Worm (Caenorhabditis elegans) whole organism, L2 larva: ENCODE results near the gene hmit-1.3.

ENCODE experiments used
- F13H6.1 ChIP-seq: sonication (generic microtip); optimal IDR thresholded peaks from 2 replicates; lab custom pipeline; 2016; ENCODE audit warnings: missing genetic modification characterization, missing compliant biosample characterization
- ZK546.5 ChIP-seq: sonication (generic microtip); optimal IDR thresholded peaks from 2 replicates; lab custom pipeline; 2017; ENCODE audit warnings: missing biosample characterization, missing genetic modification characterization
- egl-27 ChIP-seq: sonication (generic microtip); optimal IDR thresholded peaks from 3 replicates; lab custom pipeline; 2017; ENCODE audit warnings: missing biosample characterization, missing genetic modification reagents, missing genetic modification characterization
- elt-3 ChIP-seq: sonication (generic microtip); optimal IDR thresholded peaks from 2 replicates; lab custom pipeline; 2017; ENCODE audit warnings: missing biosample characterization, missing genetic modification characterization
- lin-39 ChIP-seq: fragments of 150-350 bp; optimal IDR thresholded peaks from 2 replicates; lab custom pipeline; 2014; ENCODE audit warnings: missing biosample characterization, missing genetic modification reagents, missing genetic modification characterization
- lsy-2 ChIP-seq, 2 experiments: fragments of 150-350 bp in 1 of 2; sonication (generic microtip) in 1 of 2; optimal IDR thresholded peaks; 2 replicates each; lab custom pipeline; 2014 to 2017; ENCODE audit warnings: missing biosample characterization in 2 of 2, missing genetic modification characterization in 2 of 2
- mdl-1 ChIP-seq, 2 experiments: fragments of 150-350 bp in 1 of 2; sonication (generic microtip) in 1 of 2; optimal IDR thresholded peaks; 2 replicates each; lab custom pipeline; 2017; ENCODE audit warnings: missing biosample characterization in 2 of 2, missing genetic modification characterization in 2 of 2
- nhr-25 ChIP-seq: fragments of 150-350 bp; sonication (generic microtip); optimal IDR thresholded peaks from 3 replicates; lab custom pipeline; 2014; ENCODE audit warnings: missing biosample characterization, missing genetic modification characterization
- snpc-4 ChIP-seq: fragments of 150-350 bp; optimal IDR thresholded peaks from 2 replicates; lab custom pipeline; 2014; ENCODE audit warnings: missing biosample characterization, missing genetic modification characterization
- unc-39 ChIP-seq: fragments of 150-350 bp; optimal IDR thresholded peaks from 2 replicates; lab custom pipeline; 2014; ENCODE audit warnings: missing biosample characterization, missing genetic modification characterization
- unc-55 ChIP-seq: fragments of 150-350 bp; sonication (generic microtip); optimal IDR thresholded peaks from 3 replicates; lab custom pipeline; 2014; ENCODE audit warnings: missing biosample characterization, missing genetic modification reagents, missing genetic modification characterization
- zag-1 ChIP-seq: fragments of 150-350 bp; optimal IDR thresholded peaks from 2 replicates; lab custom pipeline; 2014; ENCODE audit warnings: missing biosample characterization, missing genetic modification characterization
- ztf-11 ChIP-seq: sonication (generic microtip); optimal IDR thresholded peaks from 2 replicates; lab custom pipeline; 2017; ENCODE audit warnings: missing biosample characterization, missing genetic modification characterization

DNA sequence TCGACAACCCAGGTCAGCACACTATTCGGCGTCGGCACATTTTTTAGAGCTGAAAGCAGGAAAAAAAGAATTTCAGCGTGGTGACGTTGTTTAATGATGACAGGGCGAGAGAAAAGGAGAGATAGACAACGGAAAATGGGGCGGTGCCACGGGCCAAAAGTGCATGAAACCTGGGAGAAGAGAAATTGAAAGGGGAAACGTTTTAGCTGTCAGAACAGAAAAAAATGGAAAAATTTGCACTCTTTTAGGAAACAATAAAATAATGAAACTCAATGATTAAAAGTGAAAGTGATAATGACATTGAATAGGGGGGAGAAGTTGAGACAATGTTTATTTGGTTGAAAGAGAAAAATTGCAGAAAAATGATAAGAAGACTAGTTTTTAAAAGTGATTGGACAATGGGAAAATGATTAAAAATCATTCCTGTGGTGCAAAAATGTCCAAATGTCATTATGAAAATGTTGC lies 10.4 kb upstream of the hmit-1.3 start, which contains the start of gene pitp-1:
- no peak for TF ChIP-seq egl-27 (tag; lab: Kevin White, UChicago)
- TF ChIP-seq lsy-2 (tag; optimal IDR thresholded peaks at IDR 0.05; lab: Kevin White, UChicago), result no peak
- no peak for TF ChIP-seq snpc-4 (tag; lab: Kevin White, UChicago)
- TF ChIP-seq ztf-11 (tag; lab: Kevin White, UChicago), result no peak
- no peak for TF ChIP-seq elt-3 (tag; lab: Kevin White, UChicago)
- peak; percentile 15 for TF ChIP-seq F13H6.1 (tag; lab: Kevin White, UChicago)
- no peak for TF ChIP-seq ZK546.5 (tag; lab: Kevin White, UChicago)
- no peak for TF ChIP-seq lin-39 (tag; lab: Kevin White, UChicago)
- no peak for TF ChIP-seq zag-1 (tag; lab: Kevin White, UChicago)
- no peak for TF ChIP-seq nhr-25 (tag; lab: Kevin White, UChicago)
- TF ChIP-seq mdl-1 (tag; optimal IDR thresholded peaks at IDR 0.05; lab: Kevin White, UChicago), result no peak
- TF ChIP-seq unc-39 (tag; lab: Kevin White, UChicago), result no peak
- TF ChIP-seq unc-55 (GFP tag; lab: Kevin White, UChicago), result no peak
